Worm (Caenorhabditis elegans) whole organism, L4 larva: ENCODE measurements around the gene ten-1.

Experiments
- D1046.2 ChIP-seq: fragments of 200-800 bp; sonication (Bioruptor generic); IDR thresholded peaks from 2 replicates; pipeline ENCODE4 v1.3.6; 2022; ENCODE audit warnings: missing genetic modification characterization, missing compliant biosample characterization
- F10B5.3 ChIP-seq: sonication (generic microtip); optimal IDR thresholded peaks from 2 replicates; lab custom pipeline; 2016; ENCODE audit warnings: mild to moderate bottlenecking, missing genetic modification characterization, missing compliant biosample characterization
- F44E2.7 ChIP-seq: fragments of 200-800 bp; sonication (Bioruptor generic); IDR thresholded peaks from 2 replicates; pipeline ENCODE4 v2.1.2; 2022; ENCODE audit warnings: missing genetic modification characterization, missing compliant biosample characterization
- F49E8.2 ChIP-seq: sonication (generic microtip); optimal IDR thresholded peaks from 2 replicates; lab custom pipeline; 2016; ENCODE audit warnings: missing compliant biosample characterization, mild to moderate bottlenecking, missing genetic modification characterization, borderline replicate concordance
- R02D3.7 ChIP-seq: fragments of 150-350 bp; sonication (generic microtip); optimal IDR thresholded peaks from 3 replicates; lab custom pipeline; 2014; ENCODE audit warnings: missing biosample characterization, missing genetic modification characterization
- T20F7.1 ChIP-seq: fragments of 200-800 bp; sonication (Bioruptor generic); optimal IDR thresholded peaks from 2 replicates; lab custom pipeline; 2018; ENCODE audit warnings: mild to moderate bottlenecking, missing genetic modification characterization, missing compliant biosample characterization
- T26A8.4 ChIP-seq: fragments of 200-800 bp; sonication (Bioruptor generic); IDR thresholded peaks from 2 replicates; pipeline ENCODE4 v1.3.6; 2022; ENCODE audit warnings: missing genetic modification characterization, missing compliant biosample characterization
- Y48G9A.11 ChIP-seq: fragments of 200-800 bp; sonication (Bioruptor generic); IDR thresholded peaks from 2 replicates; pipeline ENCODE4 v1.3.6; 2022; ENCODE audit warnings: missing genetic modification reagents, missing genetic modification characterization, missing compliant biosample characterization
- ZK546.5 ChIP-seq, 2 experiments: sonication (generic microtip); optimal IDR thresholded peaks; 2 replicates each; lab custom pipeline; 2017; ENCODE audit warnings: missing biosample characterization in 2 of 2, missing genetic modification characterization in 2 of 2
- aha-1 ChIP-seq: fragments of 150-350 bp; peaks from one replicate; lab custom pipeline; 2014; ENCODE audit warnings: missing biosample characterization, missing genetic modification characterization
- aly-2 ChIP-seq: sonication (generic microtip); optimal IDR thresholded peaks from 2 replicates; lab custom pipeline; 2018; ENCODE audit warnings: missing biosample characterization, missing genetic modification characterization
- arid-1 ChIP-seq: fragments of 200-800 bp; sonication (Bioruptor generic); conservative IDR thresholded peaks from 2 replicates; pipeline ENCODE4 v1.3.6; 2022; ENCODE audit warnings: missing genetic modification reagents, missing genetic modification characterization, missing compliant biosample characterization
- ceh-20 ChIP-seq: fragments of 200-800 bp; sonication (Bioruptor generic); IDR thresholded peaks from 2 replicates; pipeline ENCODE4 v1.3.6; 2022; ENCODE audit warnings: missing genetic modification reagents, missing genetic modification characterization, missing compliant biosample characterization
- daf-8 ChIP-seq: fragments of 200-800 bp; sonication (Bioruptor generic); IDR thresholded peaks from 2 replicates; pipeline ENCODE4 v1.3.6; 2022; ENCODE audit warnings: missing genetic modification characterization, missing compliant biosample characterization
- dmd-6 ChIP-seq: fragments of 200-800 bp; sonication (Bioruptor generic); IDR thresholded peaks from 2 replicates; pipeline ENCODE4 v1.3.6; 2022; ENCODE audit warnings: missing genetic modification reagents, missing genetic modification characterization, missing compliant biosample characterization
- dmd-9 ChIP-seq: fragments of 200-800 bp; sonication (Bioruptor generic); IDR thresholded peaks from 2 replicates; pipeline ENCODE4 v1.3.6; 2022; ENCODE audit warnings: missing genetic modification reagents, missing genetic modification characterization, missing compliant biosample characterization
- dpl-1 ChIP-seq: fragments of 150-350 bp; optimal IDR thresholded peaks from 2 replicates; lab custom pipeline; 2014; ENCODE audit warnings: missing biosample characterization, missing genetic modification reagents, missing genetic modification characterization
- duxl-1 ChIP-seq: sonication (generic microtip); optimal IDR thresholded peaks from 2 replicates; lab custom pipeline; 2016; ENCODE audit warnings: mild to moderate bottlenecking, missing genetic modification characterization, moderate library complexity, missing compliant biosample characterization; ENCODE audit not compliant: poor library complexity
- dve-1 ChIP-seq: sonication (generic microtip); optimal IDR thresholded peaks from 2 replicates; lab custom pipeline; 2017; ENCODE audit warnings: antibody characterized with exemption, mild to moderate bottlenecking, missing genetic modification characterization, missing compliant biosample characterization; ENCODE audit not compliant: insufficient read depth
- fkh-10 ChIP-seq: fragments of 150-350 bp; optimal IDR thresholded peaks from 2 replicates; lab custom pipeline; 2014; ENCODE audit warnings: missing biosample characterization, missing genetic modification reagents, missing genetic modification characterization
- hif-1 ChIP-seq, 2 experiments: sonication (generic microtip); optimal IDR thresholded peaks; 2 replicates each; lab custom pipeline; 2016 to 2017; ENCODE audit warnings: missing compliant biosample characterization in 2 of 2, missing genetic modification characterization in 2 of 2, missing genetic modification reagents in 2 of 2, missing genotype in 2 of 2, mild to moderate bottlenecking in 1 of 2
- hlh-11 ChIP-seq: fragments of 200-800 bp; sonication (Bioruptor generic); optimal IDR thresholded peaks from 2 replicates; lab custom pipeline; 2018; ENCODE audit warnings: mild to moderate bottlenecking, missing genetic modification characterization, missing compliant biosample characterization
- hlh-30 ChIP-seq: sonication (generic microtip); optimal IDR thresholded peaks from 2 replicates; lab custom pipeline; 2017; ENCODE audit warnings: antibody characterized with exemption, mild to moderate bottlenecking, missing genetic modification characterization, missing compliant biosample characterization; ENCODE audit not compliant: insufficient read depth
- hmg-1.1 ChIP-seq: fragments of 200-800 bp; sonication (Bioruptor generic); IDR thresholded peaks from 2 replicates; pipeline ENCODE4 v1.3.6; 2022; ENCODE audit warnings: missing genetic modification reagents, missing genetic modification characterization, missing compliant biosample characterization
- lin-13 ChIP-seq: fragments of 150-350 bp; optimal IDR thresholded peaks from 2 replicates; lab custom pipeline; 2014; ENCODE audit warnings: missing biosample characterization, missing genetic modification reagents, missing genetic modification characterization
- lin-15B ChIP-seq: fragments of 150-350 bp; sonication (generic microtip); optimal IDR thresholded peaks from 3 replicates; lab custom pipeline; 2014; ENCODE audit warnings: missing biosample characterization, missing genetic modification characterization
- lin-39 ChIP-seq: fragments of 150-350 bp; optimal IDR thresholded peaks from 2 replicates; lab custom pipeline; 2014; ENCODE audit warnings: missing biosample characterization, missing genetic modification reagents, missing genetic modification characterization
- madf-9 ChIP-seq: fragments of 200-800 bp; sonication (Bioruptor generic); conservative IDR thresholded peaks from 2 replicates; pipeline ENCODE4 v1.3.6; 2022; ENCODE audit warnings: missing genetic modification reagents, missing genetic modification characterization, missing compliant biosample characterization
- mep-1 ChIP-seq: fragments of 150-350 bp; sonication (generic microtip); optimal IDR thresholded peaks from 3 replicates; lab custom pipeline; 2014; ENCODE audit warnings: missing biosample characterization, missing genetic modification characterization
- mes-2 ChIP-seq: sonication (generic microtip); optimal IDR thresholded peaks from 2 replicates; lab custom pipeline; 2016; ENCODE audit warnings: missing genotype, mild to moderate bottlenecking, missing genetic modification characterization, missing compliant biosample characterization; ENCODE audit not compliant: poor library complexity, severe bottlenecking
- mxl-2 ChIP-seq: fragments of 200-800 bp; sonication (Bioruptor generic); conservative IDR thresholded peaks from 2 replicates; pipeline ENCODE4 v1.3.6; 2022; ENCODE audit warnings: missing genetic modification reagents, missing genetic modification characterization, missing compliant biosample characterization
- mxl-3 ChIP-seq: fragments of 200-800 bp; sonication (Bioruptor generic); optimal IDR thresholded peaks from 2 replicates; lab custom pipeline; 2018; ENCODE audit warnings: mild to moderate bottlenecking, missing genetic modification characterization, missing compliant biosample characterization
- nhr-11 ChIP-seq: fragments of 150-350 bp; optimal IDR thresholded peaks from 2 replicates; lab custom pipeline; 2014; ENCODE audit warnings: missing biosample characterization, missing genetic modification characterization
- nhr-111 ChIP-seq: fragments of 200-800 bp; sonication (Bioruptor generic); optimal IDR thresholded peaks from 2 replicates; lab custom pipeline; 2018; ENCODE audit warnings: mild to moderate bottlenecking, missing genetic modification characterization, missing compliant biosample characterization
- nhr-25 ChIP-seq: sonication (generic microtip); optimal IDR thresholded peaks from 2 replicates; lab custom pipeline; 2017; ENCODE audit warnings: missing genetic modification characterization, mild to moderate bottlenecking, missing compliant biosample characterization, antibody characterized with exemption, moderate library complexity, borderline replicate concordance; ENCODE audit not compliant: insufficient read depth
- nhr-41 ChIP-seq: fragments of 200-800 bp; sonication (Bioruptor generic); IDR thresholded peaks from 2 replicates; pipeline ENCODE4 v1.3.6; 2022; ENCODE audit warnings: missing genetic modification reagents, missing genetic modification characterization, missing compliant biosample characterization
- nhr-48 ChIP-seq: sonication (generic microtip); optimal IDR thresholded peaks from 2 replicates; lab custom pipeline; 2016; ENCODE audit warnings: mild to moderate bottlenecking, missing genetic modification characterization, missing compliant biosample characterization
- pha-4 ChIP-seq, 2 experiments: fragments of 150-350 bp in 1 of 2; fragments of 200-800 bp in 1 of 2; sonication (Bioruptor generic) in 1 of 2; IDR thresholded peaks in 1 of 2; optimal IDR thresholded peaks in 1 of 2; 2 replicates each; pipeline versions ENCODE4 v1.3.6 to Lab custom; 2014 to 2022; ENCODE audit warnings: missing genetic modification characterization in 2 of 2, missing genetic modification reagents in 2 of 2, missing biosample characterization in 1 of 2, missing compliant biosample characterization in 1 of 2
- php-3 ChIP-seq: fragments of 200-800 bp; sonication (Bioruptor generic); IDR thresholded peaks from 2 replicates; pipeline ENCODE4 v1.3.6; 2022; ENCODE audit warnings: missing genetic modification reagents, missing genetic modification characterization, missing compliant biosample characterization
- sdz-12 ChIP-seq: fragments of 200-800 bp; sonication (Bioruptor generic); optimal IDR thresholded peaks from 2 replicates; lab custom pipeline; 2018; ENCODE audit warnings: mild to moderate bottlenecking, missing genetic modification characterization, missing compliant biosample characterization
- skn-1 ChIP-seq: fragments of 150-350 bp; optimal IDR thresholded peaks from 2 replicates; lab custom pipeline; 2014; ENCODE audit warnings: missing biosample characterization, missing genetic modification characterization
- snpc-4 ChIP-seq: fragments of 150-350 bp; optimal IDR thresholded peaks from 2 replicates; lab custom pipeline; 2014; ENCODE audit warnings: missing biosample characterization, missing genetic modification characterization
- spr-3 ChIP-seq: fragments of 200-800 bp; sonication (Bioruptor generic); optimal IDR thresholded peaks from 2 replicates; lab custom pipeline; 2018; ENCODE audit warnings: mild to moderate bottlenecking, missing genetic modification characterization, missing compliant biosample characterization
- tag-97 ChIP-seq: fragments of 200-800 bp; sonication (Bioruptor generic); IDR thresholded peaks from 2 replicates; pipeline ENCODE4 v1.3.6; 2022; ENCODE audit warnings: missing genetic modification characterization, missing compliant biosample characterization
- tra-1 ChIP-seq: fragments of 200-800 bp; sonication (Bioruptor generic); IDR thresholded peaks from 2 replicates; pipeline ENCODE4 v1.3.6; 2022; ENCODE audit warnings: missing genetic modification reagents, missing genetic modification characterization, missing compliant biosample characterization
- vab-7 ChIP-seq: fragments of 200-800 bp; sonication (Bioruptor generic); IDR thresholded peaks from 2 replicates; pipeline ENCODE4 v1.3.6; 2022; ENCODE audit warnings: missing genetic modification reagents, missing genetic modification characterization, missing compliant biosample characterization
- zfp-2 ChIP-seq: sonication (generic microtip); optimal IDR thresholded peaks from 2 replicates; lab custom pipeline; 2016; ENCODE audit warnings: mild to moderate bottlenecking, missing genetic modification characterization, missing compliant biosample characterization
- zfp-3 ChIP-seq: fragments of 200-800 bp; sonication (Bioruptor generic); conservative IDR thresholded peaks from 2 replicates; pipeline ENCODE4 v1.3.6; 2022; ENCODE audit warnings: missing genetic modification reagents, missing genetic modification characterization, missing compliant biosample characterization
- zip-2 ChIP-seq: fragments of 150-350 bp; optimal IDR thresholded peaks from 2 replicates; lab custom pipeline; 2014; ENCODE audit warnings: missing biosample characterization, missing genetic modification characterization

ten-1 gene

ce11 chrIII:6895166-6895565, 74.4 kb downstream of the ten-1 start (continued):
- TF ChIP-seq dve-1 (tag; lab: Kevin White, UChicago), result peak; percentile 94
- TF ChIP-seq fkh-10 (GFP tag; lab: Kevin White, UChicago), result no peak
- TF ChIP-seq T20F7.1 (GFP tag; lab: Kevin White, UChicago), result peak; percentile 76
- no peak for TF ChIP-seq F44E2.7
- peak; percentile 50; the same call in 1 of the 2 replicates for TF ChIP-seq php-3 (GFP tag; lab: Robert Waterston, UW)
- peak; percentile 40 for TF ChIP-seq mxl-3 (GFP tag; lab: Kevin White, UChicago)
- no peak for TF ChIP-seq nhr-25 (tag; lab: Kevin White, UChicago)
- no peak for TF ChIP-seq nhr-41 (GFP tag; lab: Robert Waterston, UW)
- TF ChIP-seq lin-15B (tag; lab: Kevin White, UChicago), result no peak
- TF ChIP-seq F10B5.3 (tag; lab: Kevin White, UChicago), result no peak
- peak; percentile 14 for TF ChIP-seq dpl-1 (GFP tag; lab: Kevin White, UChicago)
- peak; percentile 37 for TF ChIP-seq lin-13
- TF ChIP-seq hlh-11 (tag; lab: Kevin White, UChicago), result peak; percentile 95
- TF ChIP-seq nhr-111 (GFP tag; lab: Kevin White, UChicago), result no peak
- 0 out of 2 replicates have a peak, but pooled peaks have one; percentile 44 for TF ChIP-seq arid-1 (GFP tag; lab: Robert Waterston, UW)
- TF ChIP-seq nhr-48 (tag; lab: Kevin White, UChicago), result peak; percentile 83
- peak; percentile 24 for TF ChIP-seq aly-2 (tag; lab: Kevin White, UChicago)
- no peak for TF ChIP-seq lin-39 (tag; lab: Kevin White, UChicago)
- no peak for TF ChIP-seq R02D3.7 (tag; lab: Kevin White, UChicago)
- no peak for TF ChIP-seq pha-4 (GFP tag; IDR thresholded peaks at IDR 0.05; lab: Robert Waterston, UW)
- no peak for TF ChIP-seq pha-4 (tag; optimal IDR thresholded peaks at IDR 0.05; lab: Kevin White, UChicago)
- TF ChIP-seq madf-9 (GFP tag; lab: Robert Waterston, UW), result no peak
- TF ChIP-seq ceh-20 (GFP tag; lab: Robert Waterston, UW), result 0 out of 2 replicates have a peak, but pooled peaks have one; percentile 47
- no peak for TF ChIP-seq duxl-1 (tag; lab: Kevin White, UChicago)
- no peak for TF ChIP-seq sdz-12 (GFP tag; lab: Kevin White, UChicago)
- TF ChIP-seq aha-1, result no peak
- TF ChIP-seq zfp-3 (GFP tag; lab: Robert Waterston, UW), result 0 out of 2 replicates have a peak, but pooled peaks have one; percentile 51
- TF ChIP-seq zfp-2 (tag; lab: Kevin White, UChicago), result no peak
- no peak for TF ChIP-seq ZK546.5 (tag; optimal IDR thresholded peaks at IDR 0.05; lab: Kevin White, UChicago)
- TF ChIP-seq dmd-6 (GFP tag; lab: Robert Waterston, UW), result peak; percentile 98
- TF ChIP-seq tag-97 (GFP tag; lab: Robert Waterston, UW), result no peak
- TF ChIP-seq zip-2, result no peak
- TF ChIP-seq hlh-30 (tag; lab: Kevin White, UChicago), result peak; percentile 75
- peak; percentile 69; the same call in 1 of the 2 replicates for TF ChIP-seq tra-1 (GFP tag; lab: Robert Waterston, UW)
- peak; percentile 82 for TF ChIP-seq mxl-2
- no peak for TF ChIP-seq daf-8 (GFP tag; lab: Robert Waterston, UW)
- TF ChIP-seq Y48G9A.11 (GFP tag; lab: Robert Waterston, UW), result no peak
- no peak for TF ChIP-seq spr-3 (GFP tag; lab: Kevin White, UChicago)
- TF ChIP-seq mes-2 (tag; lab: Kevin White, UChicago), result peak; percentile 31
- no peak for TF ChIP-seq skn-1 (tag; lab: Kevin White, UChicago)
- peak; percentile 81 for TF ChIP-seq nhr-11 (tag; lab: Kevin White, UChicago)
- TF ChIP-seq F49E8.2, result no peak
- TF ChIP-seq D1046.2 (GFP tag; lab: Robert Waterston, UW), result no peak
- TF ChIP-seq hif-1 (tag; optimal IDR thresholded peaks at IDR 0.05; lab: Kevin White, UChicago), result peak in 1 of 2 experiments; percentile 0
- peak; percentile 38; the same call in 1 of the 2 replicates for TF ChIP-seq hmg-1.1
- no peak for TF ChIP-seq dmd-9
- TF ChIP-seq T26A8.4 (GFP tag; lab: Robert Waterston, UW), result peak; percentile 66
- TF ChIP-seq snpc-4 (tag; lab: Kevin White, UChicago), result no peak
- TF ChIP-seq mep-1 (tag; lab: Kevin White, UChicago), result peak; percentile 65
- no peak for TF ChIP-seq vab-7 (GFP tag; lab: Robert Waterston, UW)
